Fruit fly (Drosophila melanogaster): Measurements from ENCODE around the gene Atg1.
A peak's percentile ranks its signal among the peaks of the same experiment; 100 is the strongest.

Gene Atg1

dm6 chr3L:12833864-12834525 is 29.1 kb upstream of the Atg1 start:
- TF ChIP-seq hb (GFP tag; IDR thresholded peaks at IDR 0.05; ENCODE audit: partially characterized antibody) = no peak
- TF ChIP-seq Atf6 (GFP tag; IDR thresholded peaks at IDR 0.05) = peak; percentile 46; the same call in 1 of the 2 replicates
- 0 out of 2 replicates have a peak, but pooled peaks have one; percentile 14 for TF ChIP-seq CG31441 (GFP tag; IDR thresholded peaks at IDR 0.05)
- peak in 1 of 2 experiments; percentile 4 for TF ChIP-seq Hr51 (GFP tag; optimal IDR thresholded peaks at IDR 0.05)
- 0 out of 3 replicates have a peak, but pooled peaks have one; percentile 14 for TF ChIP-seq CG34422 (GFP tag; IDR thresholded peaks at IDR 0.05)
- TF ChIP-seq CG11504 (tag; optimal IDR thresholded peaks at IDR 0.05) = peak; percentile 20
- peak; percentile 57; the same call in 2 of the 3 replicates for TF ChIP-seq ci (GFP tag; IDR thresholded peaks at IDR 0.05)
- TF ChIP-seq Dll (GFP tag; IDR thresholded peaks at IDR 0.05; ENCODE audit: partially characterized antibody) = 0 out of 4 replicates have a peak, but pooled peaks have one; percentile 30
- peak; percentile 95 for TF ChIP-seq CG32767 (GFP tag; IDR thresholded peaks at IDR 0.05)
- peak; percentile 46 for TF ChIP-seq Bgb (GFP tag; IDR thresholded peaks at IDR 0.05; ENCODE audit: partially characterized antibody)
- TF ChIP-seq CG2199 (GFP tag; IDR thresholded peaks at IDR 0.05) = 0 out of 3 replicates have a peak, but pooled peaks have one; percentile 70
- TF ChIP-seq CG17359 (tag; optimal IDR thresholded peaks at IDR 0.05) = peak; percentile 3
- 0 out of 2 replicates have a peak, but pooled peaks have one; percentile 14 for TF ChIP-seq ranshi (GFP tag; IDR thresholded peaks at IDR 0.05)
- peak; percentile 27; the same call in 1 of the 2 replicates for TF ChIP-seq seq (GFP tag; IDR thresholded peaks at IDR 0.05)
- TF ChIP-seq CG13287 (GFP tag; IDR thresholded peaks at IDR 0.05; ENCODE audit: partially characterized antibody) = peak; percentile 27; the same call in 1 of the 2 replicates
- TF ChIP-seq CG12391 (tag; optimal IDR thresholded peaks at IDR 0.05) = peak; percentile 4
- no peak for TF ChIP-seq tup (GFP tag; optimal IDR thresholded peaks at IDR 0.05)
- TF ChIP-seq Spps (tag; optimal IDR thresholded peaks at IDR 0.05) = no peak
- peak in 1 of 2 experiments; percentile 82 for TF ChIP-seq Hr78 (GFP tag; optimal IDR thresholded peaks at IDR 0.05)
- TF ChIP-seq kni (GFP tag; optimal IDR thresholded peaks at IDR 0.05) = peak; percentile 74
- no peak for TF ChIP-seq Dref (GFP tag; IDR thresholded peaks at IDR 0.05)
- peak; percentile 90 for TF ChIP-seq sd (tag; optimal IDR thresholded peaks at IDR 0.05)
- TF ChIP-seq CG12942 (GFP tag; optimal IDR thresholded peaks at IDR 0.05) = no peak
- 0 out of 3 replicates have a peak, but pooled peaks have one; percentile 13 for TF ChIP-seq tgo (GFP tag; IDR thresholded peaks at IDR 0.05)
- no peak for TF ChIP-seq CG1647 (GFP tag; optimal IDR thresholded peaks at IDR 0.05)
- TF ChIP-seq scrt (GFP tag; optimal IDR thresholded peaks at IDR 0.05) = peak; percentile 21
- 0 out of 2 replicates have a peak, but pooled peaks have one; percentile 23 for TF ChIP-seq gt (GFP tag; IDR thresholded peaks at IDR 0.05)
- no peak for TF ChIP-seq H2.0 (GFP tag; IDR thresholded peaks at IDR 0.05)
- 0 out of 2 replicates have a peak, but pooled peaks have one; percentile 31 for TF ChIP-seq Ada2b (GFP tag; IDR thresholded peaks at IDR 0.05)
- no peak for TF ChIP-seq CG14965 (GFP tag; optimal IDR thresholded peaks at IDR 0.05; ENCODE audit: borderline replicate concordance)
- TF ChIP-seq BEAF-32 (GFP tag; optimal IDR thresholded peaks at IDR 0.05) = no peak
- TF ChIP-seq ewg (GFP tag; optimal IDR thresholded peaks at IDR 0.05) = peak; percentile 21
- TF ChIP-seq Mrtf (GFP tag; IDR thresholded peaks at IDR 0.05) = no peak
- peak; percentile 80 for TF ChIP-seq sug (tag; optimal IDR thresholded peaks at IDR 0.05)
- TF ChIP-seq jigr1 (GFP tag; IDR thresholded peaks at IDR 0.05) = no peak
- TF ChIP-seq CG13624 (GFP tag; optimal IDR thresholded peaks at IDR 0.05) = peak; percentile 4
- peak; percentile 14 for TF ChIP-seq CG12769 (tag; optimal IDR thresholded peaks at IDR 0.05)
- 0 out of 2 replicates have a peak, but pooled peaks have one; percentile 40 for TF ChIP-seq CG4360 (GFP tag; IDR thresholded peaks at IDR 0.05)
- peak; percentile 12 for TF ChIP-seq gem (tag; optimal IDR thresholded peaks at IDR 0.05)
- TF ChIP-seq CG9876 (GFP tag; optimal IDR thresholded peaks at IDR 0.05) = no peak
- TF ChIP-seq vvl (GFP tag; IDR thresholded peaks at IDR 0.05) = peak; percentile 52
- peak; percentile 23 for TF ChIP-seq ERR (GFP tag; optimal IDR thresholded peaks at IDR 0.05)
- peak; percentile 75 for TF ChIP-seq mirr (GFP tag; optimal IDR thresholded peaks at IDR 0.05)
- TF ChIP-seq CG10543 (GFP tag; optimal IDR thresholded peaks at IDR 0.05) = peak; percentile 65
- TF ChIP-seq CG9727 (GFP tag; optimal IDR thresholded peaks at IDR 0.05) = peak; percentile 4
- 0 out of 3 replicates have a peak, but pooled peaks have one; percentile 38 for TF ChIP-seq Dbx (GFP tag; IDR thresholded peaks at IDR 0.05)
- TF ChIP-seq gfzf (GFP tag; optimal IDR thresholded peaks at IDR 0.05) = peak; percentile 7

Measured in whole organism, embryonic.